Worm (Caenorhabditis elegans): Measurements from ENCODE around the gene dhs-7.

DNA sequence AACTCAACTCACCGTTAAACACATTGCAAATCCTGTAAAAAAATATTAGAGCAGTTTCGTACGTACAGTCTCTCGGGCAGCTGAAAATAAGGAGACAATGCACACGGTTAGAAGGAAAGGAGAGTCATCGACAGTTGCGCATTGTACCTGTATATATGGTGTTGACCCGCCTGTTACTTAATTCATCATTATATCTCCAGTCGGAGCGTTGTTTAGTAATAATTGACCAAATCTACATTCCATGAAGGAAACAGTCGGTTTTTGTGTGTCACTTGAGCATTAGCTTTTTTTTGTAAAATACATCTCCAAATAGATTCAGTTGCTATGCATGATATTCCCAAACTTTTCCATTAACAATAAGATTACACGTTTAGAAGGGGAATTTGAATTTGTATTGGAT is 46.7 kb downstream of the dhs-7 start, which contains the start of gene C27H5.12:
- TF ChIP-seq ref-1 (GFP tag; conservative IDR thresholded peaks at IDR 0.05) (no peak), tab-1 (GFP tag; IDR thresholded peaks at IDR 0.05) (no peak), ztf-23 (GFP tag; IDR thresholded peaks at IDR 0.05) (no peak)
